Fruit fly (Drosophila melanogaster) whole organism: ENCODE data around the gene SecCl.

Source experiments
- CG8478 ChIP-seq: fragments of >200 bp; optimal IDR thresholded peaks from 2 replicates; lab custom pipeline; 2018; ENCODE audit warnings: inconsistent platforms
- Dll ChIP-seq: fragments of >200 bp; optimal IDR thresholded peaks from 2 replicates; lab custom pipeline; 2017
- EcR ChIP-seq, 2 experiments: fragments of >200 bp; optimal IDR thresholded peaks; 2 replicates each; lab custom pipeline; 2017; ENCODE audit warnings: missing biosample characterization in 2 of 2, missing genetic modification characterization in 2 of 2, missing genetic modification reagents in 2 of 2
- pan ChIP-seq: fragments of >200 bp; optimal IDR thresholded peaks from 2 replicates; lab custom pipeline; 2017
- psq ChIP-seq: fragments of >200 bp; optimal IDR thresholded peaks from 2 replicates; lab custom pipeline; 2017
- usp ChIP-seq: fragments of >200 bp; optimal IDR thresholded peaks from 2 replicates; lab custom pipeline; 2017; ENCODE audit warnings: missing biosample characterization, missing genetic modification characterization, mixed read lengths

The SecCl gene

DNA sequence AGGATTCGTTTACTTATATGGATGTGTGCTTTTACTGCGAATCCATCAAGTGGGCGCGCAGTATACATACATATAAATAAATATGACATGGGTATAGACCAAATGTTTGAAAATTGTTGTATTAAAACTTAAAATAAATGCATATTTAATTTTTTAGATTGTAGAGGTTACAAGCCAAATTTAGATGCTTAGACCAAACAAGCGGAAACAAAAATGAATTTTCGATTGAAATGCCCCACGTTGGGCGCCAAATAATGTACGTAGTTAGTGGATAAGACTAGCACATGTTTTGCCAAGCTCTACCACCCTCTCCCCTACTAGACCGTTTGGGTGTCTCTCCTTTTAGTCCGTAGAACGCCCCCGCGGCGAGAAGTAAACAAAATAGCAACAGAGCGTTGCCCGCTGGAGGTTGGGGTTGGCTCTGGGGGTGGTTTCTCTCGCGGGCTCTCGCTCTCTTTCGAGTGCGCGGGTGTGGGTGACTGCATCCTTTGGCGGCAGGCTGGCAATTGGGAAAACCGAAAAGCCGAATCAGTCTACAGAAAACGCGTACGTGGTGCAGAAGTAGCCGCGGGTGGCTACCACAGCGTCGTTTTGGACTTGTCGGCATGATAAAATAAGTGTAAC, 30.9 kb upstream of the SecCl start, which contains the start of gene CG18265:
TSS of gene CG18265 (plus strand) at position 530 of the 624 bp plus-strand sequence.
- TF ChIP-seq EcR (GFP tag; optimal IDR thresholded peaks at IDR 0.05; lab: Kevin White, UChicago) (no peak), usp (GFP tag; lab: Kevin White, UChicago) (no peak), pan (no peak), Dll (lab: Kevin White, UChicago) (no peak)

DNA sequence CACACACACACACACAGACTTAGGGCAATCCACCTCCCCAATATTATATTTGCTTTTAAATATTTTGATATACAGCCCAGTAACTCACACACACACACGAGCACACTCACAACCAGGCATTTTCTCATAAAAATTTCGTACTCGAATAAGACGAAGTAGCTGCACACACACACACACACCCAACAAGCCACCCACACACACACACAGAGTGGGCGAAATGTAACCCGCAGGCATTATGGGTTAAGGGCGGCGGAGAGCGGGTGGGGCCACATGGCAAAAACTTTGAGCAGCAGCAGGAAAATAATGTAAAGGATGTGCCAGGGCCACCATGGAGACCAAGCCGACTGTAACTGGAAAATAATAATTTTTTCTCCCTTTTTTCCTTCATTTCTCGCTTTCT, 28.3 kb upstream of the SecCl start:
- TF ChIP-seq usp (GFP tag; lab: Kevin White, UChicago) (no peak), pan (no peak), psq (no peak), EcR (GFP tag; optimal IDR thresholded peaks at IDR 0.05; lab: Kevin White, UChicago) (no peak), CG8478 (no peak), Dll (lab: Kevin White, UChicago) (no peak)

- TF ChIP-seq pan (no peak), Dll (lab: Kevin White, UChicago) (no peak), CG8478 (no peak), EcR (GFP tag; optimal IDR thresholded peaks at IDR 0.05; lab: Kevin White, UChicago) (no peak), psq (no peak), usp (GFP tag; lab: Kevin White, UChicago) (no peak)
Observed at dm6 chr3L:17444569-17444968, 25.4 kb upstream of the SecCl start.

DNA sequence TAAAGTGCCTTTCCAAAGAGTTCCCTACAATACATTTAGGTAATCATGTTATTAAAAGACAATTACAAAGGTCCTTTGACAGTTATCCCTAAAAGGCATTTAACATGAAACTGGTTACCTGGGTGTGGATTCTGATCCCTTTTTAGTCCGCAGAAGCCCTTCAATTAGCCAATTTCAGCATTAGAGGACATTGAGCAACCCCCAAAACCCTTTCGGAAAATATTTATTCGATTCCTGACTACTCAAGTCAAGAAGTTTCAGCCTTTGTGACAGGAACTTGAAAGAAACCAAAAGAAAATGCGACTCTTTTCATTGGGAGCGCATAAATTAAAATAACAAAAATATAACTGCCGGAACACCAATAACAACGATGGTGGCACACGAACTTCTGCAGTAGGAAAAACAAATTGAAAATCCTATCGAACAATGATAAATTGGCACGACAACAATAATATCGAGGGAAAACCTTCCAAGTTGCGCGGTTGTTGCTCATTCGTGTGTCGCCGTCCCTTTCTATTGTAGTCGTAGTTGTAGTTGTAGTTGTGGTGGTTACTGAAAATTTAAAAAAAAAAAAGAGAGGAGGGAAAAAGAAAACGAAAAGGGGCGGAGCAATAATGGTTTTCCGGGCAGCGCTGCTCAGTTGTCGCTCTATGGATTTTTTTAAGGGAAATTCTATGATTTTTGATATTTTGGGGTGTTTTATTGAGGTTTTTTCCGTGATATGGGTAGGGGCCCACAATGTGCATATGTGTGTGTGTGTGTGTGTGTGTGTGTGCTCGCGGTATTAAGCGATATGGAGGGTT, 24.1 kb upstream of the SecCl start:
- TF ChIP-seq EcR (GFP tag; optimal IDR thresholded peaks at IDR 0.05; lab: Kevin White, UChicago) (no peak), CG8478 (no peak), pan (no peak), psq (no peak), usp (GFP tag; lab: Kevin White, UChicago) (no peak), Dll (lab: Kevin White, UChicago) (no peak)

dm6 chr3L:17447881-17448280, 22.0 kb upstream of the SecCl start:
- no peak for TF ChIP-seq psq
- TF ChIP-seq pan = no peak
- no peak for TF ChIP-seq EcR (GFP tag; optimal IDR thresholded peaks at IDR 0.05; lab: Kevin White, UChicago)
- no peak for TF ChIP-seq Dll (lab: Kevin White, UChicago)
- TF ChIP-seq CG8478 = no peak
- no peak for TF ChIP-seq usp (GFP tag; lab: Kevin White, UChicago)

dm6 chr3L:17457695-17458242, 12.2 kb upstream of the SecCl start:
- no peak for TF ChIP-seq CG8478

DNA sequence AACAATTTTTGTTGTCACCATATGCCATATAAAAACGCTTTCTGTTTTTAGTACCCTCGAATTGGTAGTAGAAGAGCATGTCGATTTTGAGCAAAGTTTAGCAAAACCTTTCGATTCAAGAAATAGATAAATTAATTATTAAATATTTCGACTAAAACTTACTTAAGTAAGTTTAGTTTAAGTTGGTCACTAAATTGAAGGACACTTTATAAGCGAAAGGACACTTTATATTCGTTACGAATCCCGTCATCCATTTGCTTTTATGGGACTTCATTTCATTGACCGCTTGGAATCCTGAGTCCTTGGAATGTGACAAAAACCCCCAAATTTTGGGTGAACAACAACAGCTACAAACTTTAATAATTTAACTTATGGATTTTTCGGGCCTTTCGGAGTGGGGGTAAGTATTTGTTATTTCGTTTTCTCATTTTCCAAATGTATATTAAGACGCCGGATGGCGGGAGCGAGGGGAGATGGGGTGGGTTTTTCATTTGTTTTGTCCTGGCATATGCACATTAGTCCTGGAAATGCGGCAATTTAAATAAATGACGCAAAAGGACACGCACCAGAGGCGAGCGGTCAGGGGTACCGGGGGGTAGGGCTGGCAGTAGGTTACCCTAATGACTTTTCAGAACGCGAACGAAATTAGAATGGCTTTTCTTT, 10.9 kb upstream of the SecCl start:
- TF ChIP-seq usp (GFP tag; lab: Kevin White, UChicago) (no peak), Dll (lab: Kevin White, UChicago) (no peak), EcR (GFP tag; optimal IDR thresholded peaks at IDR 0.05; lab: Kevin White, UChicago) (no peak), psq (no peak), CG8478 (no peak), pan (no peak)

DNA sequence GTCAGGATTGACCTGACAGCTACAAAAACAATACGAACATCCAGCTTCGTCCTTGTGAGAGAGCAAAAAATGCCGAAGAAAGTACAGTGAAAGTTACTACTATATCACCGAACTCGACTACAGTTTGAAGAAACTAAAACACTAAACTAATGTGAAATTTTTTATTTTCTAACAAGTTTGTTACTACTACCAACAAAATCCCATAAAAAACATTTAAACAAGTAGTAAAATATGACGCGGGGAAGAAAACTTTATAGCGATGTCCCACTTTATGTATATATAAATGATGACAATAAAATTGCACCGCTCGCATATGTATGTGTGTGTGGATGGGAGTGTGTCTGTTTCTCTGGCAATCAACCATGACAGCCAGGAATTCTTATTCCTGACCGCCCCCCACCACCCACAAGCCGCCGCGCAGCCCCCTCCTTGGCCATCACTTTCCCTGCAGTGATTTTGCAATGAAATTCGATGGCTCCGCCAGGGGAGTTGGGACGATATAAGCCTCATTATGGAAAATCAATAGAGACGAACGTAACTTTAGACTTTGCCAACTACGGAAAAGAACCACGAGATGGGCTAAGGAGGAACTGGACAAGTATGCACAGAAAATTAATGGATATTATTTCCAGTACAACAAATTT, 8.4 kb upstream of the SecCl start:
- no peak for TF ChIP-seq usp (GFP tag; lab: Kevin White, UChicago)
- no peak for TF ChIP-seq CG8478
- no peak for TF ChIP-seq EcR (GFP tag; optimal IDR thresholded peaks at IDR 0.05; lab: Kevin White, UChicago)
- TF ChIP-seq Dll (lab: Kevin White, UChicago) = no peak

- no peak for TF ChIP-seq EcR (GFP tag; optimal IDR thresholded peaks at IDR 0.05; lab: Kevin White, UChicago)
- no peak for TF ChIP-seq pan
- TF ChIP-seq usp (GFP tag; lab: Kevin White, UChicago) = no peak
- no peak for TF ChIP-seq Dll (lab: Kevin White, UChicago)
- no peak for TF ChIP-seq psq
- no peak for TF ChIP-seq CG8478
Observed at dm6 chr3L:17462474-17462873, 7.5 kb upstream of the SecCl start.

DNA sequence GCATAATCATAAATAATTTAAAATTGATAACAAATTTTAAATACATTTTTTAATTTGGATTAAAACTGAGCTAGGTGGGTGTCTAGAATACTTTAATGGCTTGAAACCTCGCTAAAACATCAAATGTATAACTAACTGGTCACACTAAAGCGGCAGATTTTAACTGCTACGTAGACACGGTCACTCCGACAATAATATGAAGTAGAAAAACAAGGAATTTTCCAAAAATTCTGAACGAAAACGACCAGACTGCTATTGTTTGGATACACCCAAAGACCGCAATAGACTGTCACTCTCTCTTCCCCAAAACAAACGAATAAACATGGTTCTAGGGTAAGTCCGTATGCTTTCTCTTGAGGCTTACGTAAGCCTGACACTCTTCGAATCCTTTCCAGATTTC, 4.1 kb upstream of the SecCl start, which contains the start of gene QIL1:
TSS of gene QIL1 (plus strand) at position 142 of the 400 bp plus-strand sequence.
- TF ChIP-seq CG8478 = no peak

DNA sequence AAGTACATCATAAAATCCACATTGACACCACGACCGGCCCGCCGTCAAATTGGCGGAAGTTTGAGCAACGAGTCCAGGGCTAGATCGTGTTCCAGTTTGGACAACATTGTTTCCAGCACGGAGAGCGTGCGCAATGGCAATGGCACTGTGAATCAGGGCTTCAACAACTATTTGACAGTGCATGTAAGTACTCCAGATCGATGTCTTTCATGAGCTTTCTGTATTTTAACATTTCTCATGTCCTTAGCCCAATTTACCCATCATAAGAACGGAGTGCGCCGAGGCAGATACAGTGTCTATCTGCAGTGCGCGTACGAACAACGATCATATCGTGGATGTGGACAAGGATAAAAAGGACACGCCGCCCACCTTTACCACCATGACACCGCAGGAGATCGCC, 4.0 kb downstream of the SecCl start:
- TF ChIP-seq psq (no peak), EcR (GFP tag; optimal IDR thresholded peaks at IDR 0.05; lab: Kevin White, UChicago) (no peak)

- TF ChIP-seq CG8478 (no peak), EcR (GFP tag; optimal IDR thresholded peaks at IDR 0.05; lab: Kevin White, UChicago) (no peak), psq (no peak), Dll (lab: Kevin White, UChicago) (no peak), usp (GFP tag; lab: Kevin White, UChicago) (no peak), pan (no peak)
Observed at dm6 chr3L:17474711-17475451, 5.0 kb downstream of the SecCl start, which contains the start of the genes UQCR-Q and CG46525. Gene UQCR-Q (plus strand): TSS chr3L:17474761. Gene CG46525 (plus strand): TSS chr3L:17475220.
